Fruit fly (Drosophila melanogaster) whole organism, embryonic: Measurements from ENCODE around the gene CG3149.

Experiments
- Atf6 ChIP-seq: fragments of 200-800 bp; sonication (Bioruptor generic); IDR thresholded peaks from 2 replicates; pipeline ENCODE4 v1.3.6; 2022; ENCODE audit warnings: missing biosample characterization, missing genetic modification characterization
- Bdp1 ChIP-seq: fragments of 200-800 bp; sonication (Bioruptor generic); optimal IDR thresholded peaks from 3 replicates; lab custom pipeline; 2016; ENCODE audit warnings: missing biosample characterization, missing genetic modification characterization
- CG11456 ChIP-seq: fragments of 200-800 bp; sonication (Bioruptor generic); IDR thresholded peaks from 3 replicates; pipeline ENCODE4 v1.3.6; 2022; ENCODE audit warnings: missing biosample characterization, missing genetic modification characterization
- CG11696 ChIP-seq: fragments of 200-800 bp; sonication (Bioruptor generic); IDR thresholded peaks from 2 replicates; pipeline ENCODE4 v1.3.6; 2022; ENCODE audit warnings: missing biosample characterization, missing genetic modification characterization
- CG1602 ChIP-seq: fragments of 200-800 bp; sonication (Bioruptor generic); optimal IDR thresholded peaks from 3 replicates; lab custom pipeline; 2016; ENCODE audit warnings: missing biosample characterization, missing genetic modification characterization
- CG1603 ChIP-seq: fragments of 200-800 bp; sonication (Bioruptor generic); optimal IDR thresholded peaks from 2 replicates; lab custom pipeline; 2019; ENCODE audit warnings: missing biosample characterization, mild to moderate bottlenecking, missing genetic modification characterization, moderate library complexity
- CG17802 ChIP-seq: fragments of 200-800 bp; sonication (Bioruptor generic); optimal IDR thresholded peaks from 2 replicates; lab custom pipeline; 2018; ENCODE audit warnings: missing biosample characterization, mild to moderate bottlenecking, missing genetic modification characterization, moderate library complexity
- CG2889 ChIP-seq: fragments of 200-800 bp; sonication (Bioruptor generic); IDR thresholded peaks from 3 replicates; pipeline ENCODE4 v1.3.6; 2022; ENCODE audit warnings: missing biosample characterization, missing genetic modification characterization
- CG30403 ChIP-seq: fragments of 200-800 bp; sonication (Bioruptor generic); optimal IDR thresholded peaks from 3 replicates; lab custom pipeline; 2016; ENCODE audit warnings: missing biosample characterization, missing genetic modification characterization
- CG3726 ChIP-seq: fragments of 200-800 bp; sonication (Bioruptor generic); IDR thresholded peaks from 3 replicates; pipeline ENCODE4, ENCODE4 v1.3.6; 2022; ENCODE audit warnings: missing biosample characterization, missing genetic modification characterization
- CG42726 ChIP-seq: fragments of 200-800 bp; sonication (Bioruptor generic); IDR thresholded peaks from 2 replicates; pipeline ENCODE4 v1.3.6; 2022; ENCODE audit warnings: missing biosample characterization, missing genetic modification characterization; ENCODE audit not compliant: partially characterized antibody
- CG4820 ChIP-seq: fragments of 200-800 bp; sonication (Bioruptor generic); optimal IDR thresholded peaks from 3 replicates; lab custom pipeline; 2016; ENCODE audit warnings: missing biosample characterization, missing genetic modification characterization
- CG8290 ChIP-seq, 3 experiments: fragments of 200-800 bp; sonication (Bioruptor generic); optimal IDR thresholded peaks; 2 replicates each; lab custom pipeline; 2016 to 2019; ENCODE audit warnings: missing biosample characterization in 3 of 3, missing genetic modification characterization in 3 of 3, mild to moderate bottlenecking in 2 of 3, moderate library complexity in 1 of 3
- CG8359 ChIP-seq: fragments of 200-800 bp; sonication (Bioruptor generic); optimal IDR thresholded peaks from 2 replicates; lab custom pipeline; 2017; ENCODE audit warnings: missing biosample characterization, mild to moderate bottlenecking, missing genetic modification characterization, borderline replicate concordance
- CG8388 ChIP-seq: fragments of 200-800 bp; sonication (Bioruptor generic); optimal IDR thresholded peaks from 2 replicates; lab custom pipeline; 2019; ENCODE audit warnings: missing biosample characterization, mild to moderate bottlenecking, missing genetic modification characterization, moderate library complexity
- CG9609 ChIP-seq: fragments of 200-800 bp; sonication (Bioruptor generic); optimal IDR thresholded peaks from 3 replicates; lab custom pipeline; 2016; ENCODE audit warnings: missing biosample characterization, missing genetic modification characterization
- CG9797 ChIP-seq: fragments of 200-800 bp; sonication (Bioruptor generic); optimal IDR thresholded peaks from 3 replicates; lab custom pipeline; 2018; ENCODE audit warnings: missing biosample characterization, mild to moderate bottlenecking, missing genetic modification characterization
- CTCF ChIP-seq: fragments of 200-800 bp; sonication (Bioruptor generic); optimal IDR thresholded peaks from 2 replicates; lab custom pipeline; 2017; ENCODE audit warnings: missing biosample characterization, mild to moderate bottlenecking, missing genetic modification characterization, moderate library complexity
- Doc2 ChIP-seq: fragments of 200-800 bp; sonication (Bioruptor generic); IDR thresholded peaks from 2 replicates; pipeline ENCODE4 v1.3.6; 2022; ENCODE audit warnings: missing biosample characterization, missing genetic modification characterization
- Ets97D ChIP-seq: fragments of 200-800 bp; sonication (Bioruptor generic); optimal IDR thresholded peaks from 3 replicates; lab custom pipeline; 2016; ENCODE audit warnings: missing biosample characterization, missing genetic modification characterization
- H2.0 ChIP-seq: fragments of 200-800 bp; sonication (Bioruptor generic); IDR thresholded peaks from 2 replicates; pipeline ENCODE4 v1.3.6; 2022; ENCODE audit warnings: missing biosample characterization, missing genetic modification characterization
- Hr39 ChIP-seq: fragments of >200 bp; optimal IDR thresholded peaks from 2 replicates; lab custom pipeline; 2017
- Lim3 ChIP-seq: fragments of 200-800 bp; sonication (Bioruptor generic); IDR thresholded peaks from 2 replicates; pipeline ENCODE4 v1.3.6; 2022; ENCODE audit warnings: missing biosample characterization, missing genetic modification characterization
- Meics ChIP-seq: fragments of 200-800 bp; sonication (Bioruptor generic); optimal IDR thresholded peaks from 2 replicates; lab custom pipeline; 2017; ENCODE audit warnings: missing biosample characterization, mild to moderate bottlenecking, missing genetic modification characterization
- Scr ChIP-seq: fragments of 200-800 bp; sonication (Bioruptor generic); IDR thresholded peaks from 2 replicates; pipeline ENCODE4 v1.3.6; 2022; ENCODE audit warnings: missing biosample characterization, missing genetic modification characterization; ENCODE audit not compliant: partially characterized antibody
- TFAM ChIP-seq: fragments of 200-800 bp; sonication (Bioruptor generic); optimal IDR thresholded peaks from 2 replicates; lab custom pipeline; 2017; ENCODE audit warnings: missing biosample characterization, missing genetic modification characterization, inconsistent platforms
- Usf ChIP-seq: fragments of 200-800 bp; sonication (Bioruptor generic); optimal IDR thresholded peaks from 2 replicates; lab custom pipeline; 2017; ENCODE audit warnings: missing genotype, missing biosample characterization, missing genetic modification characterization
- abd-A ChIP-seq: fragments of 200-800 bp; sonication (Bioruptor generic); optimal IDR thresholded peaks from 3 replicates; lab custom pipeline; 2019; ENCODE audit warnings: missing biosample characterization, mild to moderate bottlenecking, missing genetic modification characterization, moderate library complexity
- amos ChIP-seq: fragments of 200-800 bp; sonication (Bioruptor generic); IDR thresholded peaks from 2 replicates; pipeline ENCODE4 v1.3.6; 2022; ENCODE audit warnings: missing biosample characterization, missing genetic modification characterization; ENCODE audit not compliant: partially characterized antibody
- bbx ChIP-seq: fragments of 200-800 bp; sonication (Bioruptor generic); IDR thresholded peaks from 2 replicates; pipeline ENCODE4 v1.3.6; 2022; ENCODE audit warnings: missing biosample characterization, missing genetic modification characterization; ENCODE audit not compliant: partially characterized antibody
- btn ChIP-seq: fragments of 200-800 bp; sonication (Bioruptor generic); optimal IDR thresholded peaks from 2 replicates; lab custom pipeline; 2016; ENCODE audit warnings: missing biosample characterization, missing genetic modification characterization
- dan ChIP-seq: fragments of 200-800 bp; sonication (Bioruptor generic); IDR thresholded peaks from 2 replicates; pipeline ENCODE4 v1.3.6; 2022; ENCODE audit warnings: missing biosample characterization, missing genetic modification characterization
- eve ChIP-seq, 2 experiments: fragments of >200 bp; optimal IDR thresholded peaks; 2 replicates each; lab custom pipeline; 2017; ENCODE audit warnings: missing biosample characterization in 2 of 2, missing genetic modification characterization in 2 of 2
- exex ChIP-seq: fragments of 200-800 bp; sonication (Bioruptor generic); optimal IDR thresholded peaks from 4 replicates; lab custom pipeline; 2018; ENCODE audit warnings: missing biosample characterization, mild to moderate bottlenecking, missing genetic modification characterization, moderate library complexity
- grau ChIP-seq: fragments of 200-800 bp; optimal IDR thresholded peaks from 3 replicates; lab custom pipeline; 2019; ENCODE audit warnings: missing biosample characterization, mild to moderate bottlenecking, missing genetic modification characterization, moderate library complexity
- gro ChIP-seq: fragments of 200-800 bp; sonication (Bioruptor generic); optimal IDR thresholded peaks from 2 replicates; lab custom pipeline; 2016; ENCODE audit warnings: missing biosample characterization, missing genetic modification characterization
- gt ChIP-seq: fragments of 200-800 bp; sonication (Bioruptor generic); IDR thresholded peaks from 2 replicates; pipeline ENCODE4 v1.3.6; 2022; ENCODE audit warnings: missing biosample characterization, missing genetic modification characterization
- mld ChIP-seq: fragments of 200-800 bp; sonication (Bioruptor generic); IDR thresholded peaks from 3 replicates; pipeline ENCODE4 v1.3.6; 2022; ENCODE audit warnings: missing biosample characterization, missing genetic modification characterization; ENCODE audit not compliant: partially characterized antibody
- nmo ChIP-seq: fragments of 200-800 bp; sonication (Bioruptor generic); optimal IDR thresholded peaks from 2 replicates; lab custom pipeline; 2018; ENCODE audit warnings: missing biosample characterization, mild to moderate bottlenecking, missing genetic modification characterization, moderate library complexity
- odd ChIP-seq: fragments of 200-800 bp; sonication (Bioruptor generic); optimal IDR thresholded peaks from 2 replicates; lab custom pipeline; 2017; ENCODE audit warnings: missing biosample characterization, mild to moderate bottlenecking, missing genetic modification characterization
- pan ChIP-seq, 4 experiments: fragments of >200 bp in 3 of 4; fragments of 200-800 bp in 1 of 4; sonication (Bioruptor generic) in 1 of 4; optimal IDR thresholded peaks in 3 of 4; IDR thresholded peaks in 1 of 4; 2 replicates each; pipeline versions ENCODE4 v1.3.6 to Lab custom; 2017 to 2022; ENCODE audit warnings: missing biosample characterization in 2 of 4, missing genetic modification characterization in 2 of 4, mixed read lengths in 1 of 4
- pb ChIP-seq: fragments of 200-800 bp; sonication (Bioruptor generic); optimal IDR thresholded peaks from 3 replicates; lab custom pipeline; 2016; ENCODE audit warnings: missing biosample characterization, missing genetic modification characterization
- pfk ChIP-seq: fragments of 200-800 bp; sonication (Bioruptor generic); optimal IDR thresholded peaks from 2 replicates; lab custom pipeline; 2018; ENCODE audit warnings: missing biosample characterization, mild to moderate bottlenecking, missing genetic modification characterization, moderate library complexity
- ro ChIP-seq: fragments of 200-800 bp; sonication (Bioruptor generic); IDR thresholded peaks from 2 replicates; pipeline ENCODE4 v1.3.6; 2022; ENCODE audit warnings: missing biosample characterization, missing genetic modification characterization
- scrt ChIP-seq: fragments of 200-800 bp; sonication (Bioruptor generic); optimal IDR thresholded peaks from 2 replicates; lab custom pipeline; 2018; ENCODE audit warnings: missing biosample characterization, mild to moderate bottlenecking, missing genetic modification characterization, moderate library complexity
- stwl ChIP-seq: fragments of 200-800 bp; sonication (Bioruptor generic); optimal IDR thresholded peaks from 3 replicates; lab custom pipeline; 2018; ENCODE audit warnings: missing biosample characterization, mild to moderate bottlenecking, missing genetic modification characterization, moderate library complexity
- tll ChIP-seq, 2 experiments: fragments of 200-800 bp in 1 of 2; fragments of >200 bp in 1 of 2; sonication (Bioruptor generic) in 1 of 2; optimal IDR thresholded peaks; 2 replicates each; lab custom pipeline; 2017 to 2019; ENCODE audit warnings: missing biosample characterization in 2 of 2, missing genetic modification characterization in 2 of 2, mild to moderate bottlenecking in 1 of 2, moderate library complexity in 1 of 2
- zen2 ChIP-seq: fragments of 200-800 bp; sonication (Bioruptor generic); IDR thresholded peaks from 3 replicates; pipeline ENCODE4 v1.3.6; 2022; ENCODE audit warnings: missing biosample characterization, missing genetic modification characterization; ENCODE audit not compliant: partially characterized antibody

CG3149 gene

DNA sequence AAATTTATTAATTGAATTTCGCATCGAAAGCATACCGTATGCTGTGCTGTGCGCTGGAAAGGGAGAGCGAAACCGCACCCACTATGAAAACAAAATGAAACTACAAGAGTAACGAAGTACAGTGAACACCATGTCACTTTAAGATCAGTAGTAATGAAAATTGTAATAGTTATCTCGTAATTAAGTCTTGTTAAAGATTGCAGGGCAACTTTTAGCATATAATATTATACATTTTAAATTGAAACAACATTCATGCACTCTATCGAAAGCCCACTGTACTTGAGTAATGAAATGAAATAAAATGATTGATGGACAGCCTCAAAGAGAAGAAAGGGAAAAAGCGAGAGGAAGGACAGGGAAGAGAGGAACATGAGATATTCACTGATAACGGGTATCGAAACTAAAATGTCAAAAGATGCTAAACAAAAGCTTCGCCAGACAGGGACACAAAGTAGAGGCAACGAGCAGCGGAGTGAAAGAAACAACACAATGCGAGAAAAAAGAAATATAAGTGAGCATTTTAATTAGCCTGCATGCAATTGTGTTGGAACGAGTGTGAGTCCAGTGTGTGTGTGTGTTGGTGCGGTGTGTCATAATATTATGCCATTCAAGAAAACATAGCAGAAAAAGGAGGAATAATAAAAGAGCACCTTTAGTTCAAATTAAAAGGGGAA, 40.4 kb upstream of the CG3149 start (continued):
- TF ChIP-seq gt (GFP tag; lab: Robert Waterston, UW) (no peak), pb (GFP tag; lab: Kevin White, UChicago) (no peak), CG8359 (GFP tag; lab: Kevin White, UChicago) (peak; percentile 21), pan (optimal IDR thresholded peaks at IDR 0.05; lab: Kevin White, UChicago) (no peak), pan (GFP tag; optimal IDR thresholded peaks at IDR 0.05 in 1 of 2, IDR thresholded peaks at IDR 0.05 in 1 of 2) (peak in 1 of 2 experiments; percentile 82), btn (GFP tag; lab: Kevin White, UChicago) (no peak), CG8290 (GFP tag; optimal IDR thresholded peaks at IDR 0.05; lab: Kevin White, UChicago) (peak; percentile 3), CG8290 (tag; optimal IDR thresholded peaks at IDR 0.05; lab: Kevin White, UChicago) (peak in 1 of 2 experiments; percentile 85), Ets97D (GFP tag; lab: Kevin White, UChicago) (peak; percentile 10), Scr (GFP tag; lab: Robert Waterston, UW) (no peak), CG4820 (GFP tag; lab: Kevin White, UChicago) (peak; percentile 46), CTCF (no peak), Usf (GFP tag; lab: Kevin White, UChicago) (peak; percentile 63), CG42726 (GFP tag; lab: Robert Waterston, UW) (no peak), H2.0 (GFP tag; lab: Robert Waterston, UW) (peak; percentile 78), CG1603 (tag; lab: Kevin White, UChicago) (peak; percentile 86), CG30403 (peak; percentile 80), tll (GFP tag; optimal IDR thresholded peaks at IDR 0.05; lab: Kevin White, UChicago) (no peak), CG11456 (GFP tag; lab: Robert Waterston, UW) (peak; percentile 83), CG9609 (GFP tag; lab: Kevin White, UChicago) (peak; percentile 32), Atf6 (GFP tag; lab: Robert Waterston, UW) (peak; percentile 65), ro (GFP tag; lab: Robert Waterston, UW) (0 out of 2 replicates have a peak, but pooled peaks have one; percentile 13), scrt (GFP tag; lab: Kevin White, UChicago) (peak; percentile 36), amos (GFP tag; lab: Robert Waterston, UW) (no peak), pfk (no peak), CG17802 (tag; lab: Kevin White, UChicago) (no peak), stwl (no peak), bbx (GFP tag; lab: Robert Waterston, UW) (no peak), TFAM (GFP tag; lab: Kevin White, UChicago) (no peak), CG2889 (GFP tag; lab: Robert Waterston, UW) (peak; percentile 72; the same call in 2 of the 3 replicates), zen2 (GFP tag; lab: Robert Waterston, UW) (no peak), dan (GFP tag; lab: Robert Waterston, UW) (0 out of 2 replicates have a peak, but pooled peaks have one; percentile 30), nmo (GFP tag; lab: Kevin White, UChicago) (peak; percentile 80), CG8388 (GFP tag; lab: Kevin White, UChicago) (peak; percentile 72), odd (peak; percentile 50), Hr39 (lab: Kevin White, UChicago) (no peak), CG3726 (GFP tag; lab: Robert Waterston, UW) (0 out of 3 replicates have a peak, but pooled peaks have one; percentile 44), eve (GFP tag; optimal IDR thresholded peaks at IDR 0.05; lab: Kevin White, UChicago) (no peak), Meics (GFP tag; lab: Kevin White, UChicago) (peak; percentile 56), CG9797 (GFP tag; lab: Kevin White, UChicago) (no peak), Doc2 (GFP tag; lab: Robert Waterston, UW) (no peak), abd-A (tag; lab: Kevin White, UChicago) (no peak), Bdp1 (GFP tag; lab: Kevin White, UChicago) (peak; percentile 15), CG1602 (peak; percentile 59), mld (GFP tag; lab: Robert Waterston, UW) (no peak), exex (tag; lab: Kevin White, UChicago) (peak; percentile 10), gro (GFP tag; lab: Kevin White, UChicago) (peak; percentile 10), CG11696 (GFP tag; lab: Robert Waterston, UW) (peak; percentile 66), Lim3 (GFP tag; lab: Robert Waterston, UW) (no peak), grau (tag; lab: Kevin White, UChicago) (peak; percentile 95)
